Fruit fly (Drosophila melanogaster) whole organism, embryonic: ENCODE measurements around the gene Diedel2.
A peak's percentile ranks its signal among the peaks of the same experiment; 100 is the strongest.

Experiments
- CG10147 ChIP-seq: fragments of 200-800 bp; sonication (Bioruptor generic); optimal IDR thresholded peaks from 2 replicates; lab custom pipeline; 2019; ENCODE audit warnings: missing biosample characterization, mild to moderate bottlenecking, missing genetic modification characterization, moderate library complexity
- CG12236 ChIP-seq: fragments of 200-800 bp; sonication (Bioruptor generic); optimal IDR thresholded peaks from 2 replicates; lab custom pipeline; 2016; ENCODE audit warnings: missing biosample characterization, missing genetic modification characterization
- CG13775 ChIP-seq: fragments of 200-800 bp; sonication (Bioruptor generic); optimal IDR thresholded peaks from 3 replicates; lab custom pipeline; 2017; ENCODE audit warnings: missing biosample characterization, mild to moderate bottlenecking, missing genetic modification characterization
- CG17186 ChIP-seq: fragments of 200-800 bp; sonication (Bioruptor generic); optimal IDR thresholded peaks from 3 replicates; lab custom pipeline; 2017; ENCODE audit warnings: missing biosample characterization, missing genetic modification reagents, missing genetic modification characterization
- CG17359 ChIP-seq: fragments of 200-800 bp; sonication (Bioruptor generic); optimal IDR thresholded peaks from 3 replicates; lab custom pipeline; 2018; ENCODE audit warnings: missing biosample characterization, mild to moderate bottlenecking, missing genetic modification characterization, moderate library complexity
- CG2129 ChIP-seq: fragments of 200-800 bp; sonication (Bioruptor generic); IDR thresholded peaks from 2 replicates; pipeline ENCODE4 v1.3.6; 2022; ENCODE audit warnings: missing biosample characterization, missing genetic modification characterization; ENCODE audit not compliant: partially characterized antibody
- CG30403 ChIP-seq: fragments of 200-800 bp; sonication (Bioruptor generic); optimal IDR thresholded peaks from 3 replicates; lab custom pipeline; 2016; ENCODE audit warnings: missing biosample characterization, missing genetic modification characterization
- CG3281 ChIP-seq: fragments of 200-800 bp; sonication (Bioruptor generic); optimal IDR thresholded peaks from 3 replicates; lab custom pipeline; 2017; ENCODE audit warnings: missing biosample characterization, mild to moderate bottlenecking, missing genetic modification characterization
- CG33557 ChIP-seq: fragments of 200-800 bp; sonication (Bioruptor generic); optimal IDR thresholded peaks from 2 replicates; lab custom pipeline; 2019; ENCODE audit warnings: missing biosample characterization, mild to moderate bottlenecking, missing genetic modification characterization, moderate library complexity
- CG6765 ChIP-seq: fragments of 200-800 bp; sonication (Bioruptor generic); optimal IDR thresholded peaks from 3 replicates; lab custom pipeline; 2017; ENCODE audit warnings: missing biosample characterization, mild to moderate bottlenecking, missing genetic modification characterization
- CG6813 ChIP-seq: fragments of 200-800 bp; sonication (Bioruptor generic); optimal IDR thresholded peaks from 2 replicates; lab custom pipeline; 2017; ENCODE audit warnings: missing biosample characterization, missing genetic modification characterization, mild to moderate bottlenecking, moderate library complexity, missing genetic modification reagents
- CG7556 ChIP-seq: fragments of 200-800 bp; sonication (Bioruptor generic); optimal IDR thresholded peaks from 2 replicates; lab custom pipeline; 2017; ENCODE audit warnings: missing biosample characterization, mild to moderate bottlenecking, missing genetic modification characterization
- CG7786 ChIP-seq: fragments of 200-800 bp; sonication (Bioruptor generic); optimal IDR thresholded peaks from 2 replicates; lab custom pipeline; 2016; ENCODE audit warnings: missing biosample characterization, missing genetic modification characterization
- CG7839 ChIP-seq: fragments of 200-800 bp; sonication (Bioruptor generic); optimal IDR thresholded peaks from 3 replicates; lab custom pipeline; 2018; ENCODE audit warnings: missing biosample characterization, mild to moderate bottlenecking, missing genetic modification characterization, moderate library complexity
- CG8089 ChIP-seq: fragments of 200-800 bp; sonication (Bioruptor generic); optimal IDR thresholded peaks from 3 replicates; lab custom pipeline; 2016; ENCODE audit warnings: missing biosample characterization, missing genetic modification characterization
- CG8478 ChIP-seq: fragments of >200 bp; optimal IDR thresholded peaks from 2 replicates; lab custom pipeline; 2018
- CG9437 ChIP-seq: fragments of 200-800 bp; sonication (Bioruptor generic); optimal IDR thresholded peaks from 2 replicates; lab custom pipeline; 2018; ENCODE audit warnings: missing biosample characterization, mild to moderate bottlenecking, missing genetic modification characterization
- CG9609 ChIP-seq: fragments of 200-800 bp; sonication (Bioruptor generic); optimal IDR thresholded peaks from 3 replicates; lab custom pipeline; 2016; ENCODE audit warnings: missing biosample characterization, missing genetic modification characterization
- Dbx ChIP-seq: fragments of 200-800 bp; sonication (Bioruptor generic); IDR thresholded peaks from 3 replicates; pipeline ENCODE4 v1.3.6; 2022; ENCODE audit warnings: missing biosample characterization, missing genetic modification characterization
- Doc2 ChIP-seq: fragments of 200-800 bp; sonication (Bioruptor generic); IDR thresholded peaks from 2 replicates; pipeline ENCODE4 v1.3.6; 2022; ENCODE audit warnings: missing biosample characterization, missing genetic modification characterization
- Dref ChIP-seq: fragments of 200-800 bp; sonication (Bioruptor generic); IDR thresholded peaks from 2 replicates; pipeline ENCODE4 v1.3.6; 2022; ENCODE audit warnings: missing biosample characterization, missing genetic modification characterization
- HHEX ChIP-seq: fragments of 200-800 bp; sonication (Bioruptor generic); optimal IDR thresholded peaks from 3 replicates; lab custom pipeline; 2017; ENCODE audit warnings: missing biosample characterization, mild to moderate bottlenecking, missing genetic modification characterization, missing genetic modification reagents
- HLH4C ChIP-seq: fragments of 200-800 bp; sonication (Bioruptor generic); IDR thresholded peaks from 3 replicates; pipeline ENCODE4 v1.3.6; 2022; ENCODE audit warnings: missing biosample characterization, missing genetic modification characterization; ENCODE audit not compliant: partially characterized antibody
- HLH54F ChIP-seq: fragments of 200-800 bp; sonication (Bioruptor generic); optimal IDR thresholded peaks from 3 replicates; lab custom pipeline; 2016; ENCODE audit warnings: missing biosample characterization, missing genetic modification characterization
- HmgD ChIP-seq: fragments of 200-800 bp; sonication (Bioruptor generic); optimal IDR thresholded peaks from 3 replicates; lab custom pipeline; 2016; ENCODE audit warnings: missing biosample characterization, missing genetic modification characterization
- Hmr ChIP-seq: fragments of 200-800 bp; sonication (Bioruptor generic); optimal IDR thresholded peaks from 3 replicates; lab custom pipeline; 2017; ENCODE audit warnings: mild to moderate bottlenecking, missing biosample characterization, missing genetic modification reagents, missing genetic modification characterization
- Lhr ChIP-seq: fragments of 200-800 bp; sonication (Bioruptor generic); optimal IDR thresholded peaks from 3 replicates; lab custom pipeline; 2017; ENCODE audit warnings: mild to moderate bottlenecking, missing biosample characterization, missing genetic modification reagents, missing genetic modification characterization
- Max ChIP-seq: fragments of 200-800 bp; sonication (Bioruptor generic); optimal IDR thresholded peaks from 2 replicates; lab custom pipeline; 2016; ENCODE audit warnings: missing biosample characterization, mild to moderate bottlenecking, missing genetic modification characterization
- Meics ChIP-seq: fragments of 200-800 bp; sonication (Bioruptor generic); optimal IDR thresholded peaks from 2 replicates; lab custom pipeline; 2017; ENCODE audit warnings: missing biosample characterization, mild to moderate bottlenecking, missing genetic modification characterization
- br ChIP-seq: fragments of >200 bp; optimal IDR thresholded peaks from 2 replicates; lab custom pipeline; 2017
- bsh ChIP-seq, 2 experiments: fragments of 200-800 bp; sonication (Bioruptor generic); optimal IDR thresholded peaks; 2 replicates each; lab custom pipeline; 2017 to 2018; ENCODE audit warnings: mild to moderate bottlenecking in 2 of 2, missing biosample characterization in 2 of 2, missing genetic modification characterization in 2 of 2, moderate library complexity in 1 of 2
- btn ChIP-seq: fragments of 200-800 bp; sonication (Bioruptor generic); optimal IDR thresholded peaks from 2 replicates; lab custom pipeline; 2016; ENCODE audit warnings: missing biosample characterization, missing genetic modification characterization
- chinmo ChIP-seq: fragments of 200-800 bp; sonication (Bioruptor generic); IDR thresholded peaks from 4 replicates; pipeline ENCODE4 v1.3.6; 2022; ENCODE audit warnings: missing biosample characterization, missing genetic modification characterization; ENCODE audit not compliant: partially characterized antibody
- dimm ChIP-seq: fragments of 200-800 bp; sonication (Bioruptor generic); IDR thresholded peaks from 2 replicates; pipeline ENCODE4 v1.3.6; 2022; ENCODE audit warnings: missing biosample characterization, missing genetic modification characterization
- dmrt99B ChIP-seq: fragments of 200-800 bp; sonication (Bioruptor generic); optimal IDR thresholded peaks from 2 replicates; lab custom pipeline; 2018; ENCODE audit warnings: missing biosample characterization, mild to moderate bottlenecking, missing genetic modification characterization, moderate library complexity
- dpn ChIP-seq, 2 experiments: fragments of 200-800 bp; sonication (Bioruptor generic); optimal IDR thresholded peaks; 3 replicates each; lab custom pipeline; 2016; ENCODE audit warnings: missing biosample characterization in 2 of 2, missing genetic modification characterization in 2 of 2
- eyg ChIP-seq: fragments of 200-800 bp; sonication (Bioruptor generic); optimal IDR thresholded peaks from 3 replicates; lab custom pipeline; 2016; ENCODE audit warnings: missing biosample characterization, missing genetic modification characterization
- fd64A ChIP-seq: fragments of 200-800 bp; sonication (Bioruptor generic); optimal IDR thresholded peaks from 3 replicates; lab custom pipeline; 2018; ENCODE audit warnings: missing biosample characterization, mild to moderate bottlenecking, missing genetic modification characterization
- hkb ChIP-seq, 2 experiments: fragments of 200-800 bp in 1 of 2; fragments of >200 bp in 1 of 2; sonication (Bioruptor generic) in 1 of 2; IDR thresholded peaks in 1 of 2; optimal IDR thresholded peaks in 1 of 2; 2 replicates each; pipeline versions ENCODE4 v1.3.6 to Lab custom; 2017 to 2022; ENCODE audit warnings: missing biosample characterization in 1 of 2, missing genetic modification characterization in 1 of 2
- knrl ChIP-seq: fragments of 200-800 bp; sonication (Bioruptor generic); IDR thresholded peaks from 3 replicates; pipeline ENCODE4 v1.3.6; 2022; ENCODE audit warnings: missing biosample characterization, missing genetic modification characterization; ENCODE audit not compliant: partially characterized antibody
- maf-S ChIP-seq: fragments of 200-800 bp; sonication (Bioruptor generic); optimal IDR thresholded peaks from 2 replicates; lab custom pipeline; 2016; ENCODE audit warnings: missing biosample characterization, missing genetic modification characterization
- onecut ChIP-seq: fragments of 200-800 bp; sonication (Bioruptor generic); IDR thresholded peaks from 2 replicates; pipeline ENCODE4 v1.3.6; 2022; ENCODE audit warnings: missing biosample characterization, missing genetic modification characterization
- sd ChIP-seq: fragments of 200-800 bp; sonication (Bioruptor generic); optimal IDR thresholded peaks from 3 replicates; lab custom pipeline; 2018; ENCODE audit warnings: missing biosample characterization, mild to moderate bottlenecking, missing genetic modification characterization, moderate library complexity
- so ChIP-seq: fragments of 200-800 bp; sonication (Bioruptor generic); IDR thresholded peaks from 3 replicates; pipeline ENCODE4 v1.3.6; 2022; ENCODE audit warnings: missing biosample characterization, missing genetic modification characterization
- sob ChIP-seq: fragments of 200-800 bp; sonication (Bioruptor generic); IDR thresholded peaks from 2 replicates; pipeline ENCODE4 v1.3.6; 2022; ENCODE audit warnings: missing biosample characterization, missing genetic modification characterization
- stc ChIP-seq: fragments of 200-800 bp; sonication (Bioruptor generic); IDR thresholded peaks from 2 replicates; pipeline ENCODE4 v1.3.6; 2022; ENCODE audit warnings: missing biosample characterization, missing genetic modification characterization
- stwl ChIP-seq: fragments of 200-800 bp; sonication (Bioruptor generic); optimal IDR thresholded peaks from 3 replicates; lab custom pipeline; 2018; ENCODE audit warnings: missing biosample characterization, mild to moderate bottlenecking, missing genetic modification characterization, moderate library complexity
- unpg ChIP-seq: fragments of 200-800 bp; sonication (Bioruptor generic); optimal IDR thresholded peaks from 3 replicates; lab custom pipeline; 2018; ENCODE audit warnings: missing biosample characterization, mild to moderate bottlenecking, missing genetic modification characterization, moderate library complexity
- zen ChIP-seq: fragments of 200-800 bp; sonication (Bioruptor generic); optimal IDR thresholded peaks from 3 replicates; lab custom pipeline; 2018; ENCODE audit warnings: missing biosample characterization, mild to moderate bottlenecking, missing genetic modification characterization, moderate library complexity

Gene Diedel2

dm6 chr3R:29591481-29592138, 16.7 kb upstream of the Diedel2 start, which contains the start of gene alph (continued):
- TF ChIP-seq unpg (GFP tag; lab: Kevin White, UChicago) (peak; percentile 45), knrl (GFP tag; lab: Robert Waterston, UW) (peak; percentile 98), Meics (GFP tag; lab: Kevin White, UChicago) (peak; percentile 40), CG9437 (GFP tag; lab: Kevin White, UChicago) (peak; percentile 1), Lhr (GFP tag; lab: Kevin White, UChicago) (peak; percentile 86), br (no peak), CG7786 (GFP tag; lab: Kevin White, UChicago) (peak; percentile 36), dmrt99B (tag; lab: Kevin White, UChicago) (peak; percentile 4), zen (tag; lab: Kevin White, UChicago) (no peak), CG17359 (tag; lab: Kevin White, UChicago) (peak; percentile 42), CG9609 (peak; percentile 47), maf-S (GFP tag; lab: Kevin White, UChicago) (peak; percentile 19), chinmo (GFP tag; lab: Robert Waterston, UW) (peak; percentile 97), CG7556 (GFP tag; lab: Kevin White, UChicago) (peak; percentile 46), stwl (tag; lab: Kevin White, UChicago) (peak; percentile 59), bsh (GFP tag; optimal IDR thresholded peaks at IDR 0.05; lab: Kevin White, UChicago) (peak in 1 of 2 experiments; percentile 21), eyg (no peak), CG13775 (GFP tag; lab: Kevin White, UChicago) (peak; percentile 17), hkb (optimal IDR thresholded peaks at IDR 0.05; lab: Kevin White, UChicago) (no peak), hkb (GFP tag; IDR thresholded peaks at IDR 0.05; lab: Robert Waterston, UW) (peak; percentile 69), sd (tag; lab: Kevin White, UChicago) (no peak), CG33557 (GFP tag; lab: Kevin White, UChicago) (peak; percentile 6), CG8089 (GFP tag; lab: Kevin White, UChicago) (no peak), onecut (GFP tag; lab: Robert Waterston, UW) (peak; percentile 55), CG8478 (lab: Kevin White, UChicago) (peak; percentile 78), sob (peak; percentile 54), fd64A (GFP tag; lab: Kevin White, UChicago) (no peak), Dbx (GFP tag; lab: Robert Waterston, UW) (peak; percentile 62; the same call in 2 of the 3 replicates), dpn (GFP tag; optimal IDR thresholded peaks at IDR 0.05; lab: Kevin White, UChicago) (peak; percentile 6 to 50), CG6813 (GFP tag; lab: Kevin White, UChicago) (peak; percentile 39), Doc2 (no peak), stc (GFP tag; lab: Robert Waterston, UW) (0 out of 2 replicates have a peak, but pooled peaks have one; percentile 6), HmgD (GFP tag; lab: Kevin White, UChicago) (peak; percentile 91), so (GFP tag; lab: Robert Waterston, UW) (no peak), CG6765 (no peak), CG30403 (GFP tag; lab: Kevin White, UChicago) (peak; percentile 33), HHEX (GFP tag; lab: Kevin White, UChicago) (peak; percentile 8), HLH4C (peak; percentile 96), dimm (no peak), HLH54F (GFP tag; lab: Kevin White, UChicago) (peak; percentile 30), Max (GFP tag; lab: Kevin White, UChicago) (peak; percentile 9), CG2129 (peak; percentile 92), CG17186 (GFP tag; lab: Kevin White, UChicago) (peak; percentile 52), CG12236 (GFP tag; lab: Kevin White, UChicago) (peak; percentile 1), btn (GFP tag; lab: Kevin White, UChicago) (peak; percentile 46), CG3281 (GFP tag; lab: Kevin White, UChicago) (peak; percentile 46), CG10147 (GFP tag; lab: Kevin White, UChicago) (peak; percentile 7), Hmr (GFP tag; lab: Kevin White, UChicago) (peak; percentile 61), Dref (GFP tag; lab: Robert Waterston, UW) (peak; percentile 99), CG7839 (tag; lab: Kevin White, UChicago) (peak; percentile 27)
